Worm (Caenorhabditis elegans): ENCODE data around the gene cutl-17.

cutl-17 gene

ce11 chrIV:9480936-9481335, 23.6 kb upstream of the cutl-17 start, which contains the start of gene cng-3:
Gene cng-3 (minus strand): TSS chrIV:9481037.
- TF ChIP-seq aly-2 (tag; optimal IDR thresholded peaks at IDR 0.05) (no peak), gmeb-1 (tag; optimal IDR thresholded peaks at IDR 0.05) (no peak), ama-1 (optimal IDR thresholded peaks at IDR 0.05) (no peak), ztf-4 (tag; optimal IDR thresholded peaks at IDR 0.05) (no peak), nhr-12 (tag; optimal IDR thresholded peaks at IDR 0.05) (no peak), nhr-10 (tag; optimal IDR thresholded peaks at IDR 0.05) (no peak), elt-3 (tag; optimal IDR thresholded peaks at IDR 0.05) (no peak), ceh-82 (tag; optimal IDR thresholded peaks at IDR 0.05) (no peak), alr-1 (tag; optimal IDR thresholded peaks at IDR 0.05) (no peak), nhr-129 (tag; optimal IDR thresholded peaks at IDR 0.05) (no peak), mab-5 (tag; optimal IDR thresholded peaks at IDR 0.05) (no peak), Y55F3AM.14 (GFP tag; optimal IDR thresholded peaks at IDR 0.05) (no peak), unc-39 (tag; optimal IDR thresholded peaks at IDR 0.05) (no peak), nhr-23 (tag; optimal IDR thresholded peaks at IDR 0.05) (no peak), snpc-4 (tag; optimal IDR thresholded peaks at IDR 0.05) (no peak)

ce11 chrIV:9477135-9477928, 20.0 kb upstream of the cutl-17 start, which contains the start of gene wrt-3:
Gene wrt-3 (minus strand): TSS chrIV:9477456.
- peak; percentile 37 for TF ChIP-seq C34F6.9 (tag; optimal IDR thresholded peaks at IDR 0.05)
- TF ChIP-seq sma-9 (GFP tag; optimal IDR thresholded peaks at IDR 0.05) = peak; percentile 86
- no peak for TF ChIP-seq sma-9 (tag; optimal IDR thresholded peaks at IDR 0.05)
- no peak for TF ChIP-seq nhr-12 (tag; optimal IDR thresholded peaks at IDR 0.05)
- TF ChIP-seq ZK546.5 (tag; optimal IDR thresholded peaks at IDR 0.05) = no peak
- peak; percentile 3 for TF ChIP-seq crh-2 (tag; optimal IDR thresholded peaks at IDR 0.05)
- TF ChIP-seq nhr-129 (tag; optimal IDR thresholded peaks at IDR 0.05) = peak; percentile 51
- peak; percentile 22 for TF ChIP-seq ceh-16 (tag; optimal IDR thresholded peaks at IDR 0.05)
- TF ChIP-seq nhr-25 (tag; optimal IDR thresholded peaks at IDR 0.05) = peak; percentile 41
- TF ChIP-seq nhr-11 (tag; optimal IDR thresholded peaks at IDR 0.05) = peak; percentile 15
- TF ChIP-seq fos-1 (tag; optimal IDR thresholded peaks at IDR 0.05) = peak; percentile 58
- no peak for TF ChIP-seq alr-1 (tag; optimal IDR thresholded peaks at IDR 0.05)
- no peak for TF ChIP-seq nhr-77 (tag; optimal IDR thresholded peaks at IDR 0.05)
- TF ChIP-seq F13H6.1 (tag; optimal IDR thresholded peaks at IDR 0.05) = no peak
- peak; percentile 78 for TF ChIP-seq Y55F3AM.14 (GFP tag; optimal IDR thresholded peaks at IDR 0.05)
- peak; percentile 65 for TF ChIP-seq nhr-21 (tag; optimal IDR thresholded peaks at IDR 0.05)
- peak; percentile 13 for TF ChIP-seq mab-5 (tag; optimal IDR thresholded peaks at IDR 0.05)
- TF ChIP-seq sma-3 (GFP tag; optimal IDR thresholded peaks at IDR 0.05) = peak; percentile 44
- TF ChIP-seq blmp-1 (tag; optimal IDR thresholded peaks at IDR 0.05; ENCODE audit: insufficient read depth) = peak; percentile 44
- TF ChIP-seq nhr-6 (tag; optimal IDR thresholded peaks at IDR 0.05) = no peak

ce11 chrIV:9469293-9469692, 12.0 kb upstream of the cutl-17 start:
- TF ChIP-seq mbf-1 (tag; optimal IDR thresholded peaks at IDR 0.05) (no peak), sma-9 (GFP tag; optimal IDR thresholded peaks at IDR 0.05) (peak; percentile 7), sma-9 (tag; optimal IDR thresholded peaks at IDR 0.05) (no peak), lin-11 (tag; optimal IDR thresholded peaks at IDR 0.05) (no peak), mab-5 (tag; optimal IDR thresholded peaks at IDR 0.05) (no peak), nhr-12 (tag; optimal IDR thresholded peaks at IDR 0.05) (no peak), lin-39 (tag; optimal IDR thresholded peaks at IDR 0.05) (no peak), snpc-4 (tag; optimal IDR thresholded peaks at IDR 0.05) (no peak)

ce11 chrIV:9467418-9467817, 10.1 kb upstream of the cutl-17 start, which contains the start of gene F38E11.6:
Gene F38E11.6 (minus strand): TSS chrIV:9467518.
- no peak for TF ChIP-seq ztf-11 (tag; optimal IDR thresholded peaks at IDR 0.05)
- TF ChIP-seq nhr-12 (tag; optimal IDR thresholded peaks at IDR 0.05) = no peak
- TF ChIP-seq elt-3 (tag; optimal IDR thresholded peaks at IDR 0.05) = no peak
- no peak for TF ChIP-seq nhr-21 (tag; optimal IDR thresholded peaks at IDR 0.05)
- no peak for TF ChIP-seq nhr-25 (tag; optimal IDR thresholded peaks at IDR 0.05)
- TF ChIP-seq nhr-129 (tag; optimal IDR thresholded peaks at IDR 0.05) = no peak
- TF ChIP-seq lsy-2 (tag; optimal IDR thresholded peaks at IDR 0.05) = no peak
- no peak for TF ChIP-seq snpc-4 (tag; optimal IDR thresholded peaks at IDR 0.05)
- TF ChIP-seq sem-4 (tag; optimal IDR thresholded peaks at IDR 0.05) = no peak
- TF ChIP-seq nhr-77 (tag; optimal IDR thresholded peaks at IDR 0.05) = no peak
- no peak for TF ChIP-seq ztf-4 (tag; optimal IDR thresholded peaks at IDR 0.05)
- TF ChIP-seq nhr-6 (tag; optimal IDR thresholded peaks at IDR 0.05) = no peak
- TF ChIP-seq ztf-1 (GFP tag; conservative IDR thresholded peaks at IDR 0.05) = no peak

Measured in whole organism, L2 larva.